Worm (Caenorhabditis elegans): ENCODE results near the gene F01G4.6.

The F01G4.6 gene

ce11 chrIV:11146492-11146891 lies 2.8 kb downstream of the F01G4.6 start:
- no peak for TF ChIP-seq mdl-1 (tag; optimal IDR thresholded peaks at IDR 0.05)
- no peak for TF ChIP-seq eor-1 (tag; optimal IDR thresholded peaks at IDR 0.05)
- no peak for TF ChIP-seq elt-3 (tag; optimal IDR thresholded peaks at IDR 0.05)
- TF ChIP-seq nfya-1 (tag; optimal IDR thresholded peaks at IDR 0.05; ENCODE audit: insufficient read depth): no peak
- no peak for TF ChIP-seq ZK546.5 (tag; optimal IDR thresholded peaks at IDR 0.05)
- no peak for TF ChIP-seq nhr-28 (tag; optimal IDR thresholded peaks at IDR 0.05)
- TF ChIP-seq ceh-28 (tag; optimal IDR thresholded peaks at IDR 0.05): no peak
- no peak for TF ChIP-seq nhr-237 (tag; optimal IDR thresholded peaks at IDR 0.05)
- no peak for TF ChIP-seq fkh-10 (GFP tag; optimal IDR thresholded peaks at IDR 0.05)
- no peak for TF ChIP-seq ama-1 (optimal IDR thresholded peaks at IDR 0.05)
- no peak for TF ChIP-seq nhr-76 (tag; optimal IDR thresholded peaks at IDR 0.05)
- no peak for TF ChIP-seq fkh-2 (tag; optimal IDR thresholded peaks at IDR 0.05)
- no peak for TF ChIP-seq skn-1 (tag; optimal IDR thresholded peaks at IDR 0.05)
- no peak for TF ChIP-seq nhr-67 (tag; optimal IDR thresholded peaks at IDR 0.05)
- no peak for TF ChIP-seq R02D3.7 (tag; optimal IDR thresholded peaks at IDR 0.05)
- no peak for TF ChIP-seq nhr-11 (tag; optimal IDR thresholded peaks at IDR 0.05)

- TF ChIP-seq nhr-76 (tag; optimal IDR thresholded peaks at IDR 0.05): no peak
- no peak for TF ChIP-seq nhr-11 (tag; optimal IDR thresholded peaks at IDR 0.05)
- no peak for TF ChIP-seq lin-15B (tag; optimal IDR thresholded peaks at IDR 0.05)
- TF ChIP-seq nhr-28 (tag; optimal IDR thresholded peaks at IDR 0.05): no peak
These were observed 3.4 kb downstream of the F01G4.6 start for ce11 chrIV:11145929-11146339.

ce11 chrIV:11143228-11143444 lies 6.2 kb downstream of the F01G4.6 start, which contains the start of gene F01G4.4:
Gene F01G4.4, plus strand, starts transcription at chrIV:11143345.
- TF ChIP-seq ama-1 (optimal IDR thresholded peaks at IDR 0.05): no peak
- no peak for TF ChIP-seq ztf-11 (tag; optimal IDR thresholded peaks at IDR 0.05)
- TF ChIP-seq fkh-10 (GFP tag; optimal IDR thresholded peaks at IDR 0.05): no peak
- no peak for TF ChIP-seq aly-2 (tag; optimal IDR thresholded peaks at IDR 0.05)
- no peak for TF ChIP-seq pqm-1 (tag; optimal IDR thresholded peaks at IDR 0.05)
- no peak for TF ChIP-seq zag-1 (tag; optimal IDR thresholded peaks at IDR 0.05)
- TF ChIP-seq egl-5 (tag; optimal IDR thresholded peaks at IDR 0.05): no peak
- no peak for TF ChIP-seq jun-1 (tag; optimal IDR thresholded peaks at IDR 0.05)
- TF ChIP-seq hmg-11 (tag; optimal IDR thresholded peaks at IDR 0.05): no peak
- TF ChIP-seq fkh-2 (tag; optimal IDR thresholded peaks at IDR 0.05): no peak
- no peak for TF ChIP-seq nhr-43 (tag; optimal IDR thresholded peaks at IDR 0.05; ENCODE audit: poor library complexity, severe bottlenecking)
- no peak for TF ChIP-seq tbx-2 (tag; optimal IDR thresholded peaks at IDR 0.05)
- TF ChIP-seq elt-2 (tag; optimal IDR thresholded peaks at IDR 0.05): no peak
- TF ChIP-seq pha-4 (tag; optimal IDR thresholded peaks at IDR 0.05): no peak
- no peak for TF ChIP-seq skn-1 (tag; optimal IDR thresholded peaks at IDR 0.05)
- no peak for TF ChIP-seq ceh-16 (tag; optimal IDR thresholded peaks at IDR 0.05)
- TF ChIP-seq fos-1 (tag; optimal IDR thresholded peaks at IDR 0.05): no peak
- no peak for TF ChIP-seq nhr-237 (tag; optimal IDR thresholded peaks at IDR 0.05)

ce11 chrIV:11142314-11143227 lies 6.7 kb downstream of the F01G4.6 start, which contains the start of gene skih-2:
Gene skih-2, minus strand, starts transcription at chrIV:11142364.
- TF ChIP-seq skn-1 (tag; optimal IDR thresholded peaks at IDR 0.05): no peak
- no peak for TF ChIP-seq fos-1 (tag; optimal IDR thresholded peaks at IDR 0.05)
- TF ChIP-seq nfya-1 (tag; optimal IDR thresholded peaks at IDR 0.05; ENCODE audit: insufficient read depth): peak; percentile 62
- no peak for TF ChIP-seq ceh-9 (tag; optimal IDR thresholded peaks at IDR 0.05)
- TF ChIP-seq jun-1 (tag; optimal IDR thresholded peaks at IDR 0.05): no peak
- TF ChIP-seq tbx-2 (tag; optimal IDR thresholded peaks at IDR 0.05): no peak
- no peak for TF ChIP-seq nhr-67 (tag; optimal IDR thresholded peaks at IDR 0.05)
- TF ChIP-seq lin-39 (tag; optimal IDR thresholded peaks at IDR 0.05): no peak
- no peak for TF ChIP-seq ceh-16 (tag; optimal IDR thresholded peaks at IDR 0.05)
- TF ChIP-seq ztf-4 (tag; optimal IDR thresholded peaks at IDR 0.05): no peak
- TF ChIP-seq nhr-11 (tag; optimal IDR thresholded peaks at IDR 0.05): no peak
- no peak for TF ChIP-seq egl-27 (tag; optimal IDR thresholded peaks at IDR 0.05)
- TF ChIP-seq eor-1 (tag; optimal IDR thresholded peaks at IDR 0.05): no peak
- TF ChIP-seq fkh-10 (GFP tag; optimal IDR thresholded peaks at IDR 0.05): no peak
- no peak for TF ChIP-seq ama-1 (optimal IDR thresholded peaks at IDR 0.05)
- no peak for TF ChIP-seq nhr-237 (tag; optimal IDR thresholded peaks at IDR 0.05)
- no peak for TF ChIP-seq ztf-11 (tag; optimal IDR thresholded peaks at IDR 0.05)
- no peak for TF ChIP-seq aly-2 (tag; optimal IDR thresholded peaks at IDR 0.05)
- TF ChIP-seq ceh-82 (tag; optimal IDR thresholded peaks at IDR 0.05): no peak
- TF ChIP-seq zag-1 (tag; optimal IDR thresholded peaks at IDR 0.05): no peak
- no peak for TF ChIP-seq ZK546.5 (tag; optimal IDR thresholded peaks at IDR 0.05)
- TF ChIP-seq nhr-76 (tag; optimal IDR thresholded peaks at IDR 0.05): no peak
- no peak for TF ChIP-seq sea-2 (GFP tag; optimal IDR thresholded peaks at IDR 0.05)
- no peak for TF ChIP-seq unc-39 (tag; optimal IDR thresholded peaks at IDR 0.05)
- TF ChIP-seq nhr-28 (tag; optimal IDR thresholded peaks at IDR 0.05): no peak
- no peak for TF ChIP-seq daf-12 (tag; optimal IDR thresholded peaks at IDR 0.05)
- no peak for TF ChIP-seq R02D3.7 (tag; optimal IDR thresholded peaks at IDR 0.05)
- TF ChIP-seq lin-15B (tag; optimal IDR thresholded peaks at IDR 0.05): peak; percentile 28
- no peak for TF ChIP-seq elt-3 (tag; optimal IDR thresholded peaks at IDR 0.05)
- TF ChIP-seq nhr-23 (tag; optimal IDR thresholded peaks at IDR 0.05): peak; percentile 33
- no peak for TF ChIP-seq egl-5 (tag; optimal IDR thresholded peaks at IDR 0.05)
- TF ChIP-seq lsy-12 (tag; optimal IDR thresholded peaks at IDR 0.05): no peak
- no peak for TF ChIP-seq hmg-11 (tag; optimal IDR thresholded peaks at IDR 0.05)
- TF ChIP-seq pha-4 (tag; optimal IDR thresholded peaks at IDR 0.05): peak; percentile 73
- no peak for TF ChIP-seq nhr-43 (tag; optimal IDR thresholded peaks at IDR 0.05; ENCODE audit: poor library complexity, severe bottlenecking)
- no peak for TF ChIP-seq elt-2 (tag; optimal IDR thresholded peaks at IDR 0.05)
- TF ChIP-seq nhr-77 (tag; optimal IDR thresholded peaks at IDR 0.05): no peak
- no peak for TF ChIP-seq pqm-1 (tag; optimal IDR thresholded peaks at IDR 0.05)
